Worm (Caenorhabditis elegans): ENCODE measurements around the gene daf-19.

DNA sequence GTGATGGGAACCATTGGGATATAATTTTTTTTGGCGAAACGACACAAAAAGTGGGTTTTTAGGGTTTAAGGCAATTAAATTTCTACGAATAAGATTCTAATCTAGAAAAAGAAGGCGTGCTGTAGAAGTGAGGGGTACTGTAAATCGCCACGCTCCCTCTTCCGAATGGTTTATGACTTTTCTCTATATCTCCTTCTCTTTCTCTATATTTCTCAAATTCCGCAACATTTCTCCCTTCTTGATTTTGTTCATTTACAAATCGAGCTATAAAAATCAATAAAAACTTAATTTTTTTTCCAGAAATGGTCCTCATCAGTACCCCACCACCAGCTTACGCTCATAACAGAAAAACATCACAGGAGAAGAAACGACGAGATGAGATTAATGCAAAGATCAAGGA is 49.0 kb upstream of the daf-19 start, which contains the start of gene ref-1:
- TF ChIP-seq sdz-38 (tag; optimal IDR thresholded peaks at IDR 0.05) = no peak
- TF ChIP-seq pha-4 (tag; optimal IDR thresholded peaks at IDR 0.05) = no peak
- no peak for TF ChIP-seq nhr-90 (tag; optimal IDR thresholded peaks at IDR 0.05)
- no peak for TF ChIP-seq B0019.2 (GFP tag; conservative IDR thresholded peaks at IDR 0.05)
- no peak for TF ChIP-seq cebp-1 (GFP tag; IDR thresholded peaks at IDR 0.05)
- no peak for TF ChIP-seq cebp-1 (tag; optimal IDR thresholded peaks at IDR 0.05)
- TF ChIP-seq ztf-28 (GFP tag; IDR thresholded peaks at IDR 0.05) = no peak
- no peak for TF ChIP-seq him-1 (tag; optimal IDR thresholded peaks at IDR 0.05)
- no peak for TF ChIP-seq unc-130 (GFP tag; optimal IDR thresholded peaks at IDR 0.05)
- TF ChIP-seq snpc-4 (GFP tag; optimal IDR thresholded peaks at IDR 0.05) = no peak
- TF ChIP-seq snpc-4 (tag; optimal IDR thresholded peaks at IDR 0.05) = no peak
- no peak for TF ChIP-seq T26A5.8 (tag; optimal IDR thresholded peaks at IDR 0.05)
- TF ChIP-seq ama-1 (optimal IDR thresholded peaks at IDR 0.05) = no peak
- no peak for TF ChIP-seq ama-1 (GFP tag; optimal IDR thresholded peaks at IDR 0.05)
- TF ChIP-seq die-1 (tag; optimal IDR thresholded peaks at IDR 0.05) = no peak

Data from whole organism, young adult.